Fruit fly (Drosophila melanogaster) whole organism, pupa: ENCODE data around the gene CG14567.

Source experiments
- CG10348 ChIP-seq: fragments of 200-800 bp; sonication (Bioruptor generic); IDR thresholded peaks from 2 replicates; pipeline ENCODE4 v1.3.6; 2022; ENCODE audit warnings: missing biosample characterization, missing genetic modification characterization
- CG12605 ChIP-seq: fragments of 200-800 bp; sonication (Bioruptor generic); IDR thresholded peaks from 2 replicates; pipeline ENCODE4 v1.3.6; 2022; ENCODE audit warnings: missing biosample characterization, missing genetic modification characterization
- CG13204 ChIP-seq: fragments of 200-800 bp; sonication (Bioruptor generic); optimal IDR thresholded peaks from 2 replicates; lab custom pipeline; 2018; ENCODE audit warnings: missing biosample characterization, mild to moderate bottlenecking, missing genetic modification characterization, moderate library complexity
- CG14655 ChIP-seq: fragments of 200-800 bp; sonication (Bioruptor generic); optimal IDR thresholded peaks from 3 replicates; lab custom pipeline; 2017; ENCODE audit warnings: mild to moderate bottlenecking, missing biosample characterization, missing genetic modification reagents, missing genetic modification characterization
- CG15710 ChIP-seq: fragments of 200-800 bp; sonication (Bioruptor generic); optimal IDR thresholded peaks from 2 replicates; lab custom pipeline; 2018; ENCODE audit warnings: missing biosample characterization, mild to moderate bottlenecking, missing genetic modification characterization, moderate library complexity
- CG17806 ChIP-seq: fragments of 200-800 bp; sonication (Bioruptor generic); optimal IDR thresholded peaks from 2 replicates; lab custom pipeline; 2018; ENCODE audit warnings: missing biosample characterization, mild to moderate bottlenecking, missing genetic modification characterization, moderate library complexity
- CG32121 ChIP-seq: fragments of 200-800 bp; sonication (Bioruptor generic); IDR thresholded peaks from 2 replicates; pipeline ENCODE4 v1.3.6; 2022; ENCODE audit warnings: missing biosample characterization, missing genetic modification characterization
- CG34367 ChIP-seq: fragments of 200-800 bp; sonication (Bioruptor generic); optimal IDR thresholded peaks from 2 replicates; lab custom pipeline; 2018; ENCODE audit warnings: missing biosample characterization, mild to moderate bottlenecking, missing genetic modification characterization
- CG4496 ChIP-seq: fragments of 200-800 bp; sonication (Bioruptor generic); IDR thresholded peaks from 3 replicates; pipeline ENCODE4 v1.3.6; 2022; ENCODE audit warnings: missing biosample characterization, missing genetic modification characterization
- CG8159 ChIP-seq: fragments of 200-800 bp; sonication (Bioruptor generic); optimal IDR thresholded peaks from 3 replicates; lab custom pipeline; 2018; ENCODE audit warnings: missing biosample characterization, mild to moderate bottlenecking, missing genetic modification characterization, moderate library complexity
- CG8301 ChIP-seq: fragments of 200-800 bp; sonication (Bioruptor generic); optimal IDR thresholded peaks from 2 replicates; lab custom pipeline; 2018; ENCODE audit warnings: missing biosample characterization, mild to moderate bottlenecking, missing genetic modification characterization
- CG9948 ChIP-seq: fragments of 200-800 bp; sonication (Bioruptor generic); optimal IDR thresholded peaks from 2 replicates; lab custom pipeline; 2018; ENCODE audit warnings: missing biosample characterization, mild to moderate bottlenecking, missing genetic modification characterization, moderate library complexity
- D1 ChIP-seq: fragments of 200-800 bp; sonication (Bioruptor generic); optimal IDR thresholded peaks from 2 replicates; lab custom pipeline; 2018; ENCODE audit warnings: missing biosample characterization, mild to moderate bottlenecking, missing genetic modification characterization, moderate library complexity
- EcR ChIP-seq: fragments of 200-800 bp; sonication (Bioruptor generic); optimal IDR thresholded peaks from 3 replicates; lab custom pipeline; 2019; ENCODE audit warnings: missing biosample characterization, missing genetic modification characterization, mild to moderate bottlenecking, moderate library complexity, missing genetic modification reagents
- Ets98B ChIP-seq: fragments of 200-800 bp; sonication (Bioruptor generic); IDR thresholded peaks from 2 replicates; pipeline ENCODE4 v1.3.6; 2022; ENCODE audit warnings: missing biosample characterization, missing genetic modification characterization
- Pif1A ChIP-seq: fragments of 200-800 bp; sonication (Bioruptor generic); optimal IDR thresholded peaks from 3 replicates; lab custom pipeline; 2016; ENCODE audit warnings: missing biosample characterization, missing genetic modification characterization
- Pif1B ChIP-seq: fragments of 200-800 bp; sonication (Bioruptor generic); optimal IDR thresholded peaks from 3 replicates; lab custom pipeline; 2016; ENCODE audit warnings: missing biosample characterization, missing genetic modification characterization
- Snoo ChIP-seq: fragments of 200-800 bp; sonication (Bioruptor generic); optimal IDR thresholded peaks from 3 replicates; lab custom pipeline; 2017; ENCODE audit warnings: missing biosample characterization, mild to moderate bottlenecking, missing genetic modification characterization, inconsistent platforms
- fd96Ca ChIP-seq: fragments of 200-800 bp; sonication (Bioruptor generic); IDR thresholded peaks from 3 replicates; pipeline ENCODE4 v1.3.6; 2022; ENCODE audit warnings: missing biosample characterization, missing genetic modification characterization
- gl ChIP-seq: fragments of 200-800 bp; sonication (Bioruptor generic); optimal IDR thresholded peaks from 2 replicates; lab custom pipeline; 2018; ENCODE audit warnings: missing biosample characterization, mild to moderate bottlenecking, missing genetic modification characterization
- rn ChIP-seq: fragments of 200-800 bp; sonication (Bioruptor generic); IDR thresholded peaks from 2 replicates; pipeline ENCODE4 v1.3.6; 2022; ENCODE audit warnings: missing biosample characterization, missing genetic modification characterization

Gene CG14567

DNA sequence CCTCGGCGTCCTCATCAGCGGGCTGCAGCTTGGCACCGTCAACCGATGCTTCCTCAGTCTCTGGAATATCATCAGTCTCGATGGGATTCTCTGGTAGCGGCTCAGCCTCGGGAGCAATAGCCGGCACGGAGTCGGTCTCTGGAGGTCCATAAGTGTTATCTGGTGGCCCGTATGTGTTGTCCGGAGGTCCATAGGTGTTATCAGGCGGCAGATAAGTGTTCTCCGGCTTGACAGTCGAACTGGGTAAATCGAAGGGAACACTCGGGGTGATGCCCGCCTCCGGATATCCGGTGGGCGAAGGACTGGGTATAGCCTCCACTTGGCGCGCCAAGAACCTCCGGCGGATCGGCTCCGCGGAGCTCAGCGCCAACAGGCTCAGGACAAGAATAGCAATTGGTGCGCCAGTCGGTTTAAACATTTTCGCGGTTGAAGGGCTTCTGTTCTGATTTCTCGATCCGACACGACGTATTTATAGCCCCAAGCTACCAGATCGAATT is 7.1 kb downstream of the CG14567 start, which contains the start of gene CG14569:
TSS of gene CG14569 (minus strand) at position 447 of the 497 bp plus-strand sequence.
- no peak for TF ChIP-seq CG8301
- no peak for TF ChIP-seq CG4496
- TF ChIP-seq gl (tag; lab: Kevin White, UChicago): no peak
- TF ChIP-seq D1 (tag; lab: Kevin White, UChicago): no peak
- no peak for TF ChIP-seq CG9948 (tag; lab: Kevin White, UChicago)
- TF ChIP-seq EcR (GFP tag; lab: Kevin White, UChicago): no peak
- TF ChIP-seq Snoo (tag; lab: Kevin White, UChicago): no peak
- TF ChIP-seq CG12605 (GFP tag; lab: Robert Waterston, UW): no peak
- TF ChIP-seq CG32121 (GFP tag; lab: Robert Waterston, UW): no peak
- TF ChIP-seq CG10348 (GFP tag; lab: Robert Waterston, UW): no peak
- no peak for TF ChIP-seq CG15710
- no peak for TF ChIP-seq Pif1A (GFP tag; lab: Kevin White, UChicago)

- TF ChIP-seq gl (tag; lab: Kevin White, UChicago) (no peak), CG12605 (GFP tag; lab: Robert Waterston, UW) (no peak), Pif1B (GFP tag; lab: Kevin White, UChicago) (no peak), Snoo (tag; lab: Kevin White, UChicago) (no peak), CG8301 (no peak), CG9948 (tag; lab: Kevin White, UChicago) (no peak)
Measured at dm6 chr3L:21730354-21730753, 7.9 kb downstream of the CG14567 start, which contains the start of gene CG14570. TSS of gene CG14570 (minus strand) at chr3L:21730454.

DNA sequence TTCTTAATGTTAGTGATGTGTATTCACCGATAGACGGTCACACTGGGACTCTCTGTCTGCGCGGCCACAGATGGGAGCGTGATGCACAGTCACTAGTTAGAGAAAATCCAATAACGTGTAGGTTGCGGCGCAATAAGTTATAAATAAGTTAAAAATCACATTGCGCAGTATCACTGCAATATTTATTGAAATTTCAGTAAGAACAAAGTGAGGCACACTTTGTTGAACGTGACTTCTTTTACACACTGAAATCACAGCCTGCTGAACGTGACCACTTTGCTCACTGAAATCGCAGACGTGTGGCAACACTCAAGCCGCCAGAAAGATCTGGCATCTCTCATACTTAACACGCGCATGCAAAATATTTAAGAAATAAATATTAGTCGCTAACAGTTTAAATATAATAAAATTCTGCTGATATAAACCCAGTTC is 9.6 kb downstream of the CG14567 start, which contains the start of the genes CG11247 and Polr2H:
TSS of gene CG11247 (minus strand) at position 191 of the 432 bp plus-strand sequence.
TSS of gene Polr2H (plus strand) at position 317 of the 432 bp plus-strand sequence.
- TF ChIP-seq D1 (tag; lab: Kevin White, UChicago) (peak; percentile 63), CG10348 (GFP tag; lab: Robert Waterston, UW) (peak; percentile 83), CG4496 (peak; percentile 92), CG13204 (GFP tag; lab: Kevin White, UChicago) (no peak), fd96Ca (peak; percentile 94), Snoo (tag; lab: Kevin White, UChicago) (peak; percentile 74), CG14655 (peak; percentile 79), gl (tag; lab: Kevin White, UChicago) (peak; percentile 44), Pif1A (GFP tag; lab: Kevin White, UChicago) (peak; percentile 82), Ets98B (GFP tag; lab: Robert Waterston, UW) (peak; percentile 89), CG12605 (GFP tag; lab: Robert Waterston, UW) (peak; percentile 63; the same call in 1 of the 2 replicates), Pif1B (GFP tag; lab: Kevin White, UChicago) (peak; percentile 68), rn (peak; percentile 87), CG9948 (tag; lab: Kevin White, UChicago) (peak; percentile 81), CG32121 (GFP tag; lab: Robert Waterston, UW) (peak; percentile 87), CG34367 (tag; lab: Kevin White, UChicago) (peak; percentile 77), CG8159 (peak; percentile 75), CG8301 (peak; percentile 80), EcR (GFP tag; lab: Kevin White, UChicago) (no peak), CG17806 (peak; percentile 78), CG15710 (peak; percentile 81)
- TF ChIP-seq, all 21 proteins: peak for 19

DNA sequence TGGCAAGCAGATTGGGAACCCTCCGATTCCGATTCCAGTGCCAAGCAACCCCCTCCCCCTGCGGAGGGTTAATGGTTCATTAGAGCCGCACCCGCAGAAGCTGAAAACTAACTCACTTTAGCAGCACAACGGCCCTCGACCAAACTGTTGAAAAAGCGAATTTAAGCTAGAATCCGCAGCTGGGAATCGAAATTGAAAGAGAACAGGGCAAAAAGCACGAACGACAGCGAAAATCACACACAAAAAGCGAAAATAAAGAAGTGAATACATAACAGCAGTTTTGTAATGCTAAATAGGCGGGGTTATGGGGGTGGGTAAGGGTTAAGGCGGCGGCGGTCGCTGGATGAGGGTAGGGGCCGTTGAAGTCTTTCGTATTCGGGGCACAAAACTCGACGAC is 10.5 kb downstream of the CG14567 start:
- TF ChIP-seq Pif1B (GFP tag; lab: Kevin White, UChicago): no peak
- TF ChIP-seq CG8159: no peak
- no peak for TF ChIP-seq gl (tag; lab: Kevin White, UChicago)
- TF ChIP-seq CG4496: no peak
- no peak for TF ChIP-seq Snoo (tag; lab: Kevin White, UChicago)
- TF ChIP-seq CG34367 (tag; lab: Kevin White, UChicago): no peak
- TF ChIP-seq D1 (tag; lab: Kevin White, UChicago): no peak
- TF ChIP-seq EcR (GFP tag; lab: Kevin White, UChicago): no peak
- no peak for TF ChIP-seq CG8301
- no peak for TF ChIP-seq Ets98B (GFP tag; lab: Robert Waterston, UW)
- TF ChIP-seq CG9948 (tag; lab: Kevin White, UChicago): no peak
- TF ChIP-seq CG17806: no peak
- TF ChIP-seq Pif1A (GFP tag; lab: Kevin White, UChicago): no peak
- TF ChIP-seq, all 21 proteins: peak for 0

DNA sequence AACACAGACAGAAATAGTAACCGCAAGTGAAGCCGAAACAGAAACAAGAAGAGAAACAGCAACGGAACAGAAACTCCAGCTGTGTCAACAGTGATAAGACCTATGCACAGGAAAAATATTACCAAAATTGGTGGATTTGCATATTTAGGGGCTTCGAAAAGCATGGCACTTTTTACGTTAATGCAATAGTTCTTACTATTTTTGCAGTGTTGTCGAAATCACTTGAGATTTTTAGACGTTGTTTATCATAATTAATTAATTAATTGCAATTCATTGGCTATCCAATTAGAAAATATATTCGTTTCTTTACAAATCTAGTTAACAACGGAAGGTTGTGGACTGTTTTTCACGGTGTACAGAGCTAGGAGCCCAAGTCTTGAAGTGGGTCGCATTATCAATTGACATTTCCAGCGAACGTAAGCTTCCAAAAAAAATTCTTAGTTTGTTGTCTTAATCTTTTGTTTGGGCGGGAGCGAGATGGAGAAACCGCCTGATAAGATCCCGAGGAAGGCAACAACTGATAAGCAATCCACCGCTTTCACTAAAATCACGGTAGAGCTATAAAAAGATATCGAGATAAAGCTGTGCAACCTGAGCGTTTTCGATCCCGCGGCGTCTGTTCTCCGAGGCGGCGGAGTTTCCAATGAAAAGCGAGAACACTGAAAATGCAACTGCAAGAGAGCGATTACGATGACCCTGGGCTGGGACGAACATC is 11.1 kb downstream of the CG14567 start:
- TF ChIP-seq CG4496 (no peak), CG15710 (no peak), EcR (GFP tag; lab: Kevin White, UChicago) (no peak), CG12605 (GFP tag; lab: Robert Waterston, UW) (no peak), CG8301 (no peak), Pif1A (GFP tag; lab: Kevin White, UChicago) (no peak)
- TF ChIP-seq, all 21 proteins: peak for 0

DNA sequence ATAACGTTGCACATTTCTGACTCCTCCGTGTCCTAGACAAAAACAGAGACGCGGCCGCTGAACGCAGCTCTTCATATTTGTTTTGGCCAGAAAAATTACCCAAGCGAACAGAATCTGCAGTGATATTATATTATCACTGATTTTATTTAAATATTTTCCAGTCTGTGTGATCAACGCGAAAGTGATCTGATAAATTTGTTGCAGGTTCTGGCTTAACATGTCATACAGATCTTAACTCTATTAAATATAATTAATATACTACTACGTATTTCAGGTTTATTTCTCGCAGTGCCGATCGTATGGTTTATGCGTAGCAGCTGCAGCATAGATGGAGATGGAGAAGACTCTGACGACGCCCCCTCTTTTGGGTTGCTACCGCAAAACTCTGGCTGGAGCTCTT is 17.4 kb downstream of the CG14567 start:
- TF ChIP-seq Pif1A (GFP tag; lab: Kevin White, UChicago): peak; percentile 60
- peak; percentile 79 for TF ChIP-seq CG17806
- no peak for TF ChIP-seq fd96Ca
- peak; percentile 27 for TF ChIP-seq CG8301
- TF ChIP-seq D1 (tag; lab: Kevin White, UChicago): peak; percentile 12
- TF ChIP-seq CG14655: peak; percentile 72
- TF ChIP-seq CG10348 (GFP tag; lab: Robert Waterston, UW): no peak
- peak; percentile 63 for TF ChIP-seq CG15710
- peak; percentile 73 for TF ChIP-seq CG9948 (tag; lab: Kevin White, UChicago)
- peak; percentile 79 for TF ChIP-seq CG8159
- peak; percentile 36 for TF ChIP-seq gl (tag; lab: Kevin White, UChicago)
- TF ChIP-seq CG32121 (GFP tag; lab: Robert Waterston, UW): no peak
- TF ChIP-seq Pif1B (GFP tag; lab: Kevin White, UChicago): peak; percentile 65
- TF ChIP-seq CG34367 (tag; lab: Kevin White, UChicago): peak; percentile 74
